Fruit fly (Drosophila melanogaster): ENCODE measurements around the gene CG14957.

dm6 chr3L:3177872-3178271 is 9.5 kb upstream of the CG14957 start:
- TF ChIP-seq CG8478 (optimal IDR thresholded peaks at IDR 0.05) (no peak), CTCF (optimal IDR thresholded peaks at IDR 0.05) (no peak)
